Worm (Caenorhabditis elegans): ENCODE results near the gene C14A4.8.

The C14A4.8 gene

ce11 chrII:10556550-10557205 lies 41.3 kb downstream of the C14A4.8 start:
- TF ChIP-seq chd-7 (tag; optimal IDR thresholded peaks at IDR 0.05) (peak; percentile 14), Y67H2A.10 (GFP tag; conservative IDR thresholded peaks at IDR 0.05) (no peak), hmg-1.2 (GFP tag; IDR thresholded peaks at IDR 0.05) (no peak), ceh-100 (GFP tag; IDR thresholded peaks at IDR 0.05) (no peak), zfh-2 (GFP tag; conservative IDR thresholded peaks at IDR 0.05) (peak; percentile 59; the same call in 1 of the 2 replicates), egl-44 (GFP tag; IDR thresholded peaks at IDR 0.05) (0 out of 2 replicates have a peak, but pooled peaks have one; percentile 11), gei-17 (GFP tag; optimal IDR thresholded peaks at IDR 0.05) (no peak), B0336.3 (GFP tag; IDR thresholded peaks at IDR 0.05) (peak; percentile 39; the same call in 1 of the 2 replicates), ama-1 (optimal IDR thresholded peaks at IDR 0.05) (peak; percentile 87), ama-1 (GFP tag; optimal IDR thresholded peaks at IDR 0.05) (no peak), F57C9.4 (tag; optimal IDR thresholded peaks at IDR 0.05) (no peak), bed-1 (GFP tag; IDR thresholded peaks at IDR 0.05) (0 out of 2 replicates have a peak, but pooled peaks have one; percentile 41), attf-3 (GFP tag; conservative IDR thresholded peaks at IDR 0.05) (no peak), nhr-80 (tag; optimal IDR thresholded peaks at IDR 0.05) (peak; percentile 74), hsf-1 (GFP tag; IDR thresholded peaks at IDR 0.05) (0 out of 2 replicates have a peak, but pooled peaks have one; percentile 54), ets-4 (GFP tag; optimal IDR thresholded peaks at IDR 0.05) (peak; percentile 38), ztf-28 (GFP tag; IDR thresholded peaks at IDR 0.05) (no peak), lin-54 (GFP tag; optimal IDR thresholded peaks at IDR 0.05) (no peak), let-607 (tag; optimal IDR thresholded peaks at IDR 0.05) (peak; percentile 18 to 50), nfya-1 (tag; optimal IDR thresholded peaks at IDR 0.05; ENCODE audit: borderline replicate concordance, insufficient read depth) (no peak)

ce11 chrII:10555484-10556075 lies 42.4 kb downstream of the C14A4.8 start:
- TF ChIP-seq ceh-58 (GFP tag; IDR thresholded peaks at IDR 0.05) (no peak), F57C9.4 (tag; optimal IDR thresholded peaks at IDR 0.05) (no peak), nfya-2 (GFP tag; IDR thresholded peaks at IDR 0.05) (no peak), sea-2 (GFP tag; IDR thresholded peaks at IDR 0.05) (no peak), F52B5.7 (tag; optimal IDR thresholded peaks at IDR 0.05) (no peak), cebp-2 (GFP tag; IDR thresholded peaks at IDR 0.05) (no peak), atf-7 (tag; optimal IDR thresholded peaks at IDR 0.05) (peak; percentile 30), tlf-1 (GFP tag; optimal IDR thresholded peaks at IDR 0.05) (peak; percentile 59), let-526 (GFP tag; IDR thresholded peaks at IDR 0.05) (0 out of 2 replicates have a peak, but pooled peaks have one; percentile 19), nhr-80 (tag; optimal IDR thresholded peaks at IDR 0.05) (peak; percentile 72), lin-54 (GFP tag; optimal IDR thresholded peaks at IDR 0.05) (peak; percentile 7), mxl-1 (tag; optimal IDR thresholded peaks at IDR 0.05) (no peak), madf-3 (GFP tag; IDR thresholded peaks at IDR 0.05) (no peak), snpc-1.1 (tag; optimal IDR thresholded peaks at IDR 0.05; ENCODE audit: insufficient read depth) (no peak), mel-28 (tag; optimal IDR thresholded peaks at IDR 0.05; ENCODE audit: borderline replicate concordance) (no peak), rpc-1 (optimal IDR thresholded peaks at IDR 0.05) (no peak), rpc-1 (tag; optimal IDR thresholded peaks at IDR 0.05) (no peak), Y67H2A.10 (GFP tag; conservative IDR thresholded peaks at IDR 0.05) (no peak), chd-7 (tag; optimal IDR thresholded peaks at IDR 0.05) (peak; percentile 80), repo-1 (tag; optimal IDR thresholded peaks at IDR 0.05) (no peak), K11D2.4 (GFP tag; IDR thresholded peaks at IDR 0.05) (peak; percentile 17; the same call in 1 of the 2 replicates), zfh-2 (GFP tag; conservative IDR thresholded peaks at IDR 0.05) (peak; percentile 66), hrde-1 (tag; optimal IDR thresholded peaks at IDR 0.05; ENCODE audit: borderline replicate concordance) (no peak), athp-1 (tag; optimal IDR thresholded peaks at IDR 0.05) (no peak), ets-4 (GFP tag; optimal IDR thresholded peaks at IDR 0.05) (peak; percentile 80), fkh-3 (tag; optimal IDR thresholded peaks at IDR 0.05) (no peak), ztf-18 (tag; optimal IDR thresholded peaks at IDR 0.05) (no peak), nhr-179 (tag; optimal IDR thresholded peaks at IDR 0.05) (no peak), Y95B8A.8 (GFP tag; IDR thresholded peaks at IDR 0.05) (0 out of 2 replicates have a peak, but pooled peaks have one; percentile 36), pha-4 (tag; optimal IDR thresholded peaks at IDR 0.05) (peak; percentile 51), sdz-38 (tag; optimal IDR thresholded peaks at IDR 0.05) (no peak), unc-130 (GFP tag; optimal IDR thresholded peaks at IDR 0.05) (no peak), ceh-91 (GFP tag; IDR thresholded peaks at IDR 0.05) (no peak)

Data from whole organism, young adult.